Worm (Caenorhabditis elegans) whole organism, late embryonic: ENCODE results near the gene F28H6.8.

Experiments used
- F13H6.1 ChIP-seq: sonication (generic microtip); optimal IDR thresholded peaks from 2 replicates; lab custom pipeline; 2016; ENCODE audit warnings: missing genetic modification characterization, missing compliant biosample characterization
- Y22D7AL.16 ChIP-seq: sonication (generic microtip); optimal IDR thresholded peaks from 2 replicates; lab custom pipeline; 2016; ENCODE audit warnings: missing genetic modification characterization, missing compliant biosample characterization
- ceh-2 ChIP-seq: sonication (generic microtip); optimal IDR thresholded peaks from 2 replicates; lab custom pipeline; 2016; ENCODE audit warnings: missing genotype, missing genetic modification characterization, missing compliant biosample characterization
- dmd-4 ChIP-seq: sonication (generic microtip); optimal IDR thresholded peaks from 2 replicates; lab custom pipeline; 2016; ENCODE audit warnings: borderline replicate concordance, missing genetic modification characterization, missing compliant biosample characterization
- eyg-1 ChIP-seq: sonication (generic microtip); optimal IDR thresholded peaks from 2 replicates; lab custom pipeline; 2016; ENCODE audit warnings: missing genotype, missing genetic modification characterization, missing compliant biosample characterization
- fax-1 ChIP-seq: sonication (generic microtip); optimal IDR thresholded peaks from 2 replicates; lab custom pipeline; 2016; ENCODE audit warnings: missing genotype, missing genetic modification characterization, missing compliant biosample characterization
- hlh-30 ChIP-seq: sonication (generic microtip); optimal IDR thresholded peaks from 2 replicates; lab custom pipeline; 2017; ENCODE audit warnings: antibody characterized with exemption, missing genetic modification characterization, missing compliant biosample characterization; ENCODE audit not compliant: insufficient read depth
- nhr-11 ChIP-seq: fragments of 150-350 bp; optimal IDR thresholded peaks from 2 replicates; lab custom pipeline; 2014; ENCODE audit warnings: missing biosample characterization, missing genetic modification characterization
- pqm-1 ChIP-seq: sonication (generic microtip); optimal IDR thresholded peaks from 2 replicates; lab custom pipeline; 2016; ENCODE audit warnings: missing genetic modification characterization, missing compliant biosample characterization
- ref-2 ChIP-seq: sonication (generic microtip); optimal IDR thresholded peaks from 2 replicates; lab custom pipeline; 2016; ENCODE audit warnings: missing genetic modification characterization, missing compliant biosample characterization
- sox-4 ChIP-seq: sonication (generic microtip); optimal IDR thresholded peaks from 2 replicates; lab custom pipeline; 2017; ENCODE audit warnings: mild to moderate bottlenecking, missing genetic modification characterization, inconsistent platforms, missing compliant biosample characterization
- ttx-3 ChIP-seq: sonication (generic microtip); optimal IDR thresholded peaks from 2 replicates; lab custom pipeline; 2016; ENCODE audit warnings: missing genetic modification reagents, missing genetic modification characterization, missing compliant biosample characterization

ce11 chrX:14090990-14091389 lies 43.2 kb downstream of the F28H6.8 start:
- TF ChIP-seq sox-4 (tag; lab: Kevin White, UChicago): no peak
- TF ChIP-seq fax-1 (tag; lab: Kevin White, UChicago): no peak
- TF ChIP-seq ceh-2: no peak
- no peak for TF ChIP-seq F13H6.1 (tag; lab: Kevin White, UChicago)
- TF ChIP-seq Y22D7AL.16 (tag; lab: Kevin White, UChicago): no peak
- no peak for TF ChIP-seq dmd-4
- TF ChIP-seq eyg-1: no peak
- TF ChIP-seq ref-2 (tag; lab: Kevin White, UChicago): no peak
- TF ChIP-seq nhr-11 (tag; lab: Kevin White, UChicago): no peak
- TF ChIP-seq hlh-30 (tag; lab: Kevin White, UChicago): no peak
- no peak for TF ChIP-seq pqm-1 (tag; lab: Kevin White, UChicago)
- TF ChIP-seq ttx-3: no peak
